Fruit fly (Drosophila melanogaster): Measurements from ENCODE around the gene CG33700.

- TF ChIP-seq Asciz (GFP tag; optimal IDR thresholded peaks at IDR 0.05) (no peak), CG6683 (GFP tag; optimal IDR thresholded peaks at IDR 0.05) (no peak), ash1 (GFP tag; optimal IDR thresholded peaks at IDR 0.05) (no peak), CG6175 (GFP tag; IDR thresholded peaks at IDR 0.05) (no peak), gsb-n (tag; optimal IDR thresholded peaks at IDR 0.05) (no peak), CG3065 (GFP tag; optimal IDR thresholded peaks at IDR 0.05) (no peak), CG33213 (GFP tag; optimal IDR thresholded peaks at IDR 0.05) (no peak)
Measured at dm6 chr3L:9468261-9468890, 57.0 kb downstream of the CG33700 start.

Data from whole organism, embryonic.